Fruit fly (Drosophila melanogaster): ENCODE measurements around the gene Exo84.

The Exo84 gene

DNA sequence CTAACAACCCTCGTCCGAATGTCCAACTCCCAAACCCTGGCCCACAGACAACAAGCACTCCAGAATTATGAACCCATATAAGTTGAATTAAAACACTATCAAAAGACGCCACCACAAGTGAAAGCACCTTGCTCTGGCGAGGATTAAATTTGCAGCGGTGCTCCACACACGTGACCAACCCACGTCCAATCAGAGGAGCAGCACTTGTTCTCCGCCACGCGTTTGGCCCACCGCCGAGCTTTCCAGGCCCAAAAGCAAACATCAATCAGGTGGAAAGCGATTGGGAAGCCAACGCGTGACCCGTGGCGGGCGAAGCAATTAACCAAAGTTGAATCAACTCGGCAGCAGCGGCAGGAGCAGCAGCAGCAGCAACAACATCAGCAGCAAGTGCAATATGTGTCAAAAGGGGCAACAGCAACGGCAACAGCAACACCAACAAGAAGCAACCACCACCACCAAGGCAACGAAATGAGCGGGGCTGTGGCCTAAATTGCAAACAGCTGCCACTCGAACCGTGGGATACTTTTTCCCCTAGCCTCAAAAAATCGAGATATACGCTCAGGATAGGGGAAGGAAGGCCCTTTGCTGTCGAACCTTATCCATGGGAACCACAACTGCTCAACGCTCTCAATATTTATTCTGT, 20.0 kb downstream of the Exo84 start (continued):
- TF ChIP-seq tap (tag; optimal IDR thresholded peaks at IDR 0.05) (no peak), twi (tag; optimal IDR thresholded peaks at IDR 0.05) (peak; percentile 89), CG7745 (tag; optimal IDR thresholded peaks at IDR 0.05) (peak; percentile 1), pros (GFP tag; optimal IDR thresholded peaks at IDR 0.05) (peak; percentile 90), Awh (GFP tag; IDR thresholded peaks at IDR 0.05) (0 out of 2 replicates have a peak, but pooled peaks have one; percentile 28), kni (GFP tag; optimal IDR thresholded peaks at IDR 0.05) (peak; percentile 72), oc (tag; optimal IDR thresholded peaks at IDR 0.05) (peak; percentile 51), sqz (GFP tag; optimal IDR thresholded peaks at IDR 0.05) (peak; percentile 85), insv (GFP tag; optimal IDR thresholded peaks at IDR 0.05) (peak in 1 of 2 experiments; percentile 27), dysf (GFP tag; IDR thresholded peaks at IDR 0.05) (0 out of 3 replicates have a peak, but pooled peaks have one; percentile 31), dmrt99B (tag; optimal IDR thresholded peaks at IDR 0.05) (no peak), CG4360 (GFP tag; IDR thresholded peaks at IDR 0.05) (peak; percentile 91), cg (GFP tag; optimal IDR thresholded peaks at IDR 0.05) (peak; percentile 12), gcm (GFP tag; optimal IDR thresholded peaks at IDR 0.05) (no peak), CG4730 (GFP tag; IDR thresholded peaks at IDR 0.05) (no peak), gsb-n (tag; optimal IDR thresholded peaks at IDR 0.05) (peak; percentile 23), scrt (GFP tag; optimal IDR thresholded peaks at IDR 0.05) (no peak)

DNA sequence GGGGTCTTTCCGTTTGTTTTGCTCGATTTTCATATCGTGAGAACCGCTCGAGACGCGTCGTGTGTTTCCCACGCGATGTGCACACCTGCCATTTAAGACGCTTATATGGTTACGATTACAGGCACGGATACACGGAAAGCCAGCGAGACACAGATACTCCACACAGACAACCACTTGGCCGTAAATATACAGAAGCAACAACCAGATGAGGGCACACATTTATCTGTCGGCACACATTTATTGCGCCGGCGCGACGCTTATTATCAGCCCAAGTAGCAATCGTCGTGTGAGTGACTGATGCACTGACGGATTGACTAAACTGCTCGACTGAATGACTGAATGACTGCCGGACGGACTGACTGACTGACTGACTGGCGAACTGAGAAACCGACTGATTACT, 21.5 kb downstream of the Exo84 start:
- TF ChIP-seq CG14965 (GFP tag; optimal IDR thresholded peaks at IDR 0.05; ENCODE audit: borderline replicate concordance) = no peak
- no peak for TF ChIP-seq Lpt (GFP tag; optimal IDR thresholded peaks at IDR 0.05)
- no peak for TF ChIP-seq grau (tag; optimal IDR thresholded peaks at IDR 0.05)
- TF ChIP-seq corto (GFP tag; optimal IDR thresholded peaks at IDR 0.05) = no peak
- TF ChIP-seq bigmax (GFP tag; optimal IDR thresholded peaks at IDR 0.05) = no peak
- no peak for TF ChIP-seq CG7372 (GFP tag; IDR thresholded peaks at IDR 0.05)
- TF ChIP-seq Ets65A (GFP tag) = no peak
- TF ChIP-seq Ptx1 (GFP tag; IDR thresholded peaks at IDR 0.05) = no peak
- no peak for TF ChIP-seq HLH54F (GFP tag; optimal IDR thresholded peaks at IDR 0.05)
- no peak for TF ChIP-seq luna (GFP tag; optimal IDR thresholded peaks at IDR 0.05)
- peak; percentile 78 for TF ChIP-seq cg (GFP tag; optimal IDR thresholded peaks at IDR 0.05)
- peak; percentile 89 for TF ChIP-seq CG10209 (GFP tag; optimal IDR thresholded peaks at IDR 0.05)
- no peak for TF ChIP-seq ind (GFP tag; optimal IDR thresholded peaks at IDR 0.05)
- TF ChIP-seq ac (GFP tag; optimal IDR thresholded peaks at IDR 0.05) = peak; percentile 90
- no peak for TF ChIP-seq ftz-f1 (GFP tag; optimal IDR thresholded peaks at IDR 0.05)
- TF ChIP-seq Lhr (GFP tag; optimal IDR thresholded peaks at IDR 0.05) = no peak
- no peak for TF ChIP-seq CG2129 (GFP tag; IDR thresholded peaks at IDR 0.05; ENCODE audit: partially characterized antibody)
- TF ChIP-seq NfI (GFP tag; optimal IDR thresholded peaks at IDR 0.05) = no peak
- no peak for TF ChIP-seq ab (GFP tag; optimal IDR thresholded peaks at IDR 0.05)
- TF ChIP-seq CG34376 (GFP tag; optimal IDR thresholded peaks at IDR 0.05) = no peak
- TF ChIP-seq CG15269 (tag; optimal IDR thresholded peaks at IDR 0.05) = peak; percentile 71
- no peak for TF ChIP-seq Hr78 (GFP tag; optimal IDR thresholded peaks at IDR 0.05)
- TF ChIP-seq CG12104 (GFP tag; optimal IDR thresholded peaks at IDR 0.05) = no peak
- TF ChIP-seq onecut (GFP tag; IDR thresholded peaks at IDR 0.05) = no peak
- TF ChIP-seq tna (GFP tag; IDR thresholded peaks at IDR 0.05; ENCODE audit: partially characterized antibody) = no peak
- TF ChIP-seq Six4 (GFP tag; optimal IDR thresholded peaks at IDR 0.05) = no peak
- TF ChIP-seq CG4854 (GFP tag; optimal IDR thresholded peaks at IDR 0.05) = no peak
- TF ChIP-seq HmgD (GFP tag; optimal IDR thresholded peaks at IDR 0.05) = no peak
- TF ChIP-seq ken (GFP tag; IDR thresholded peaks at IDR 0.05) = no peak
- TF ChIP-seq Ets97D (GFP tag; optimal IDR thresholded peaks at IDR 0.05) = no peak
- TF ChIP-seq Ravus (GFP tag; IDR thresholded peaks at IDR 0.05) = no peak
- TF ChIP-seq gcm (GFP tag; optimal IDR thresholded peaks at IDR 0.05) = peak; percentile 21
- no peak for TF ChIP-seq scrt (GFP tag; optimal IDR thresholded peaks at IDR 0.05)
- peak; percentile 45 for TF ChIP-seq da (GFP tag; optimal IDR thresholded peaks at IDR 0.05)
- TF ChIP-seq CG1233 (GFP tag; optimal IDR thresholded peaks at IDR 0.05) = no peak

Measured in whole organism, embryonic.